Fruit fly (Drosophila melanogaster): ENCODE measurements around the gene Sf3b1.

Sf3b1 gene

dm6 chr2L:568030-568429, at the start of gene Sf3b1, which contains the start of gene Nle:
Gene Sf3b1, plus strand, starts transcription at chr2L:568340.
Gene Nle, minus strand, starts transcription at chr2L:568121.
- TF ChIP-seq foxo (GFP tag; optimal IDR thresholded peaks at IDR 0.05) (no peak), Jra (GFP tag; optimal IDR thresholded peaks at IDR 0.05) (no peak), jim (GFP tag; optimal IDR thresholded peaks at IDR 0.05) (no peak), sv (GFP tag; optimal IDR thresholded peaks at IDR 0.05) (peak; percentile 39), Hr83 (GFP tag; optimal IDR thresholded peaks at IDR 0.05; ENCODE audit: poor library complexity, severe bottlenecking) (no peak), Abd-B (GFP tag; optimal IDR thresholded peaks at IDR 0.05) (no peak), dl (GFP tag; optimal IDR thresholded peaks at IDR 0.05; ENCODE audit: insufficient read depth in 1 of 2, partially characterized antibody in 2 of 2) (no peak), usp (GFP tag; optimal IDR thresholded peaks at IDR 0.05) (no peak), Rel (GFP tag; optimal IDR thresholded peaks at IDR 0.05) (no peak), Rel (tag; optimal IDR thresholded peaks at IDR 0.05) (no peak), dmrt93B (GFP tag; optimal IDR thresholded peaks at IDR 0.05) (no peak), dsf (GFP tag; optimal IDR thresholded peaks at IDR 0.05; ENCODE audit: borderline replicate concordance) (no peak), sage (GFP tag; optimal IDR thresholded peaks at IDR 0.05) (no peak), pan (optimal IDR thresholded peaks at IDR 0.05) (no peak), h (GFP tag; optimal IDR thresholded peaks at IDR 0.05) (no peak), HLH106 (tag; optimal IDR thresholded peaks at IDR 0.05) (peak; percentile 58), Hnf4 (GFP tag; optimal IDR thresholded peaks at IDR 0.05) (no peak), Vsx2 (GFP tag; optimal IDR thresholded peaks at IDR 0.05; ENCODE audit: partially characterized antibody) (no peak), tai (GFP tag; optimal IDR thresholded peaks at IDR 0.05) (no peak), Mio (GFP tag; optimal IDR thresholded peaks at IDR 0.05) (no peak), GATAd (GFP tag; optimal IDR thresholded peaks at IDR 0.05) (peak; percentile 2), Sp1 (GFP tag; optimal IDR thresholded peaks at IDR 0.05) (peak; percentile 53), Hr78 (GFP tag; optimal IDR thresholded peaks at IDR 0.05) (no peak), br (GFP tag; optimal IDR thresholded peaks at IDR 0.05) (no peak), rgr (GFP tag; optimal IDR thresholded peaks at IDR 0.05) (no peak), brk (GFP tag; optimal IDR thresholded peaks at IDR 0.05) (no peak), CG32264 (GFP tag; optimal IDR thresholded peaks at IDR 0.05) (no peak), fru (GFP tag; optimal IDR thresholded peaks at IDR 0.05) (no peak), CG9705 (GFP tag; optimal IDR thresholded peaks at IDR 0.05) (peak; percentile 54), psq (GFP tag; optimal IDR thresholded peaks at IDR 0.05) (peak; percentile 34), ey (GFP tag; optimal IDR thresholded peaks at IDR 0.05) (peak; percentile 1), Dif (GFP tag; optimal IDR thresholded peaks at IDR 0.05; ENCODE audit: partially characterized antibody) (no peak), woc (GFP tag; optimal IDR thresholded peaks at IDR 0.05) (no peak), CrebA (GFP tag; optimal IDR thresholded peaks at IDR 0.05; ENCODE audit: borderline replicate concordance) (no peak), Myc (optimal IDR thresholded peaks at IDR 0.05) (peak; percentile 52), Dfd (GFP tag; optimal IDR thresholded peaks at IDR 0.05) (no peak), lola (GFP tag; optimal IDR thresholded peaks at IDR 0.05) (no peak), N (GFP tag; optimal IDR thresholded peaks at IDR 0.05) (no peak), OdsH (GFP tag; optimal IDR thresholded peaks at IDR 0.05) (peak; percentile 35)

- no peak for TF ChIP-seq tai (GFP tag; optimal IDR thresholded peaks at IDR 0.05)
- no peak for TF ChIP-seq Vsx2 (GFP tag; optimal IDR thresholded peaks at IDR 0.05; ENCODE audit: partially characterized antibody)
- no peak for TF ChIP-seq dl (GFP tag; optimal IDR thresholded peaks at IDR 0.05; ENCODE audit: insufficient read depth in 1 of 2, partially characterized antibody in 2 of 2)
- TF ChIP-seq Myc (optimal IDR thresholded peaks at IDR 0.05): no peak
- TF ChIP-seq ey (GFP tag; optimal IDR thresholded peaks at IDR 0.05): no peak
- no peak for TF ChIP-seq Sp1 (GFP tag; optimal IDR thresholded peaks at IDR 0.05)
- TF ChIP-seq sage (GFP tag; optimal IDR thresholded peaks at IDR 0.05): no peak
- no peak for TF ChIP-seq fru (GFP tag; optimal IDR thresholded peaks at IDR 0.05)
- TF ChIP-seq Hr78 (GFP tag; optimal IDR thresholded peaks at IDR 0.05): no peak
- no peak for TF ChIP-seq N (GFP tag; optimal IDR thresholded peaks at IDR 0.05)
- TF ChIP-seq Dfd (GFP tag; optimal IDR thresholded peaks at IDR 0.05): no peak
- no peak for TF ChIP-seq lola (GFP tag; optimal IDR thresholded peaks at IDR 0.05)
Observed at dm6 chr2L:518620-518913, 49.6 kb upstream of the Sf3b1 start.
